Worm (Caenorhabditis elegans): ENCODE data around the gene srx-115.
"Not testable (repeated sequence)": the region's sequence is repeated elsewhere in the genome, so short reads cannot be mapped to it uniquely, and the experiment has no call there.

srx-115 gene

ce11 chrV:8771599-8771998, at the start of gene srx-115:
TSS of gene srx-115 (plus strand) at chrV:8771899.
- TF ChIP-seq pax-1 (tag; optimal IDR thresholded peaks at IDR 0.05) (no peak), Y22D7AL.16 (tag; optimal IDR thresholded peaks at IDR 0.05) (no peak), nfya-1 (tag; optimal IDR thresholded peaks at IDR 0.05) (no peak), ceh-22 (tag; optimal IDR thresholded peaks at IDR 0.05) (no peak), unc-86 (tag; optimal IDR thresholded peaks at IDR 0.05) (no peak), ref-2 (tag; optimal IDR thresholded peaks at IDR 0.05) (no peak), zip-5 (tag; optimal IDR thresholded peaks at IDR 0.05) (no peak)

DNA sequence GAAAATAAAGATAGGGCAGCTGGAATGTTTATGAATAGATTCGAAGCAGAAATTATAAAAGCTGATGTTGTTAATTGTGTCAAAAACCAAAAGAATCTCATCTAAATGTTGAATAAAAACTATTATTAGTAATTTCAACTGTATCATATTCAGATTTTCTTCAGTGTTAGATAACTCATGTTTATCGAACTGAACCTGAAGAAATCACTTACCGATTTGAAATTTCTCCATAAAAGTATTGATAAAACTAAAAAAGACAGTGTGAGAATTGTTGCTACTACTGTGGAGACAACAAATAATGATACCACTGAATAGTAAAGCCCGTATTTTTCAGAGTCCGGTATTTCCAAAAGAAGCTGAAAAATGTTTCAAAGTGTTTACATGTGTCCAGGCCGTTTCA, 49.5 kb upstream of the srx-115 start, which contains the start of gene ZC196.8:
Gene ZC196.8 (minus strand): TSS at position 101 of the 400 bp plus-strand sequence.
- TF ChIP-seq T23F11.4 (GFP tag; optimal IDR thresholded peaks at IDR 0.05); gmeb-2 (tag; optimal IDR thresholded peaks at IDR 0.05); ref-2 (tag; optimal IDR thresholded peaks at IDR 0.05): not testable (repeated sequence)

- not testable (repeated sequence) for TF ChIP-seq hlh-15 (tag; optimal IDR thresholded peaks at IDR 0.05); unc-3 (GFP tag; conservative IDR thresholded peaks at IDR 0.05); unc-3 (tag; optimal IDR thresholded peaks at IDR 0.05); fkh-10 (GFP tag; optimal IDR thresholded peaks at IDR 0.05)
Observed at ce11 chrV:8726228-8726627, 45.5 kb upstream of the srx-115 start, which contains the start of gene droe-8. TSS of gene droe-8 (plus strand) at chrV:8726528.

DNA sequence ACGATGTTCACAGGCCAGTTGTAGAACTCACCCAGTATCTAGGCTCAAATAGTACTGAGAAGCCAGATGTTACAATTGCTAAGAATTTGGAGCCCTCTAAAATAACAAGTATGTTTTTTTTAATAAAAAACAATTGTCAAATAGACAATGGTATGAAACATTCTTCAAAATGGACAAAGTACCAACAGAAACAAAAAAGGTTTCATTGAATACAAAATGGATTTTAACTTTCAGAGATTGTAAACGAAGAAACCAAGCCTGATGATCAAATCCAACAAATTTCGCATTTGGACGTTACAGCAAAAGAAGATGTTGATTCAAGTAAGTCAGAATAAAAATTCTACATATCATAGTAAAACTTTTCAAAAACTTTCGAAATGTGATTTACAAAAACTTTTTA, 44.6 kb upstream of the srx-115 start, which contains the start of gene ZC196.9:
Gene ZC196.9 (minus strand): TSS at position 101 of the 400 bp plus-strand sequence.
- no peak for TF ChIP-seq lin-11 (tag; optimal IDR thresholded peaks at IDR 0.05)

ce11 chrV:8729100-8729499, 42.6 kb upstream of the srx-115 start, which contains the start of gene ZC196.5:
TSS of gene ZC196.5 (plus strand) at chrV:8729400.
- no peak for TF ChIP-seq sox-4 (tag; optimal IDR thresholded peaks at IDR 0.05)
- TF ChIP-seq lin-11 (tag; optimal IDR thresholded peaks at IDR 0.05) = no peak
- TF ChIP-seq Y22D7AL.16 (tag; optimal IDR thresholded peaks at IDR 0.05) = no peak
- TF ChIP-seq che-1 (tag; optimal IDR thresholded peaks at IDR 0.05) = no peak
- no peak for TF ChIP-seq zip-5 (tag; optimal IDR thresholded peaks at IDR 0.05)
- no peak for TF ChIP-seq T23F11.4 (GFP tag; optimal IDR thresholded peaks at IDR 0.05)
- TF ChIP-seq unc-3 (GFP tag; conservative IDR thresholded peaks at IDR 0.05) = no peak
- no peak for TF ChIP-seq unc-3 (tag; optimal IDR thresholded peaks at IDR 0.05)
- TF ChIP-seq K02D7.2 (tag; optimal IDR thresholded peaks at IDR 0.05) = no peak

ce11 chrV:8730991-8731390, 40.7 kb upstream of the srx-115 start:
- no peak for TF ChIP-seq unc-42 (tag; optimal IDR thresholded peaks at IDR 0.05)
- TF ChIP-seq npax-4 (tag; optimal IDR thresholded peaks at IDR 0.05) = no peak
- no peak for TF ChIP-seq ceh-34 (tag; optimal IDR thresholded peaks at IDR 0.05)
- no peak for TF ChIP-seq ceh-48 (tag; optimal IDR thresholded peaks at IDR 0.05)
- no peak for TF ChIP-seq syd-9 (tag; optimal IDR thresholded peaks at IDR 0.05)

- TF ChIP-seq ceh-22 (tag; optimal IDR thresholded peaks at IDR 0.05) (no peak), K02D7.2 (tag; optimal IDR thresholded peaks at IDR 0.05) (no peak), dve-1 (tag; optimal IDR thresholded peaks at IDR 0.05) (no peak), unc-86 (tag; optimal IDR thresholded peaks at IDR 0.05) (no peak), ceh-45 (GFP tag; IDR thresholded peaks at IDR 0.05) (no peak)
Observed at ce11 chrV:8732934-8733333, 38.8 kb upstream of the srx-115 start, which contains the start of gene ZC196.4. TSS of gene ZC196.4 (plus strand) at chrV:8733106.

ce11 chrV:8736369-8736768, 35.3 kb upstream of the srx-115 start, which contains the start of gene ZC196.3:
TSS of gene ZC196.3 (plus strand) at chrV:8736669.
- no peak for TF ChIP-seq lin-11 (tag; optimal IDR thresholded peaks at IDR 0.05)
- no peak for TF ChIP-seq ztf-16 (tag; optimal IDR thresholded peaks at IDR 0.05)
- TF ChIP-seq dmd-4 (tag; optimal IDR thresholded peaks at IDR 0.05; ENCODE audit: borderline replicate concordance) = no peak
- TF ChIP-seq syd-9 (tag; optimal IDR thresholded peaks at IDR 0.05) = no peak
- no peak for TF ChIP-seq ahr-1 (tag; optimal IDR thresholded peaks at IDR 0.05)
- no peak for TF ChIP-seq fax-1 (tag; optimal IDR thresholded peaks at IDR 0.05)
- no peak for TF ChIP-seq mec-3 (tag; optimal IDR thresholded peaks at IDR 0.05; ENCODE audit: borderline replicate concordance)
- TF ChIP-seq elt-2 (tag; optimal IDR thresholded peaks at IDR 0.05) = no peak
- TF ChIP-seq fkh-6 (tag; optimal IDR thresholded peaks at IDR 0.05) = no peak
- TF ChIP-seq pros-1 (tag; optimal IDR thresholded peaks at IDR 0.05) = no peak
- TF ChIP-seq ceh-6 (GFP tag; optimal IDR thresholded peaks at IDR 0.05) = no peak
